Worm (Caenorhabditis elegans): ENCODE results near the gene shk-1.

- TF ChIP-seq ceh-39 (tag; optimal IDR thresholded peaks at IDR 0.05) (no peak), M03D4.4 (tag; optimal IDR thresholded peaks at IDR 0.05) (no peak), unc-120 (tag; optimal IDR thresholded peaks at IDR 0.05; ENCODE audit: poor library complexity, severe bottlenecking) (no peak), nhr-28 (tag; optimal IDR thresholded peaks at IDR 0.05) (no peak), snpc-4 (tag; optimal IDR thresholded peaks at IDR 0.05) (no peak), nhr-237 (tag; optimal IDR thresholded peaks at IDR 0.05) (no peak), elt-3 (tag; optimal IDR thresholded peaks at IDR 0.05) (no peak), lin-13 (tag; optimal IDR thresholded peaks at IDR 0.05) (no peak), ztf-11 (tag; optimal IDR thresholded peaks at IDR 0.05) (no peak), nhr-76 (tag; optimal IDR thresholded peaks at IDR 0.05) (no peak), sptf-1 (tag; optimal IDR thresholded peaks at IDR 0.05) (no peak), unc-62 (GFP tag; optimal IDR thresholded peaks at IDR 0.05) (no peak), zip-8 (tag; optimal IDR thresholded peaks at IDR 0.05) (no peak)
Measured at ce11 chrII:9738820-9739219, 19.2 kb upstream of the shk-1 start.
